Fruit fly (Drosophila melanogaster) Kc167 (cell line): ENCODE measurements around the gene Ugt305A1.

ENCODE experiments used
- h ChIP-seq: fragments of >200 bp; optimal IDR thresholded peaks from 3 replicates; lab custom pipeline; 2018; ENCODE audit warnings: missing external identifiers
- ttk ChIP-seq: sonication (Bioruptor generic); optimal IDR thresholded peaks from 2 replicates; lab custom pipeline; 2017; ENCODE audit warnings: missing external identifiers

- TF ChIP-seq h = no peak
- no peak for TF ChIP-seq ttk (lab: Kevin White, UChicago)
Measured at dm6 chr3L:4069069-4069468, 9.5 kb downstream of the Ugt305A1 start, which contains the start of gene CG32259.
